Worm (Caenorhabditis elegans) whole organism, L3 larva: ENCODE measurements around the gene abch-1.

Experiments used
- ZK546.5 ChIP-seq: sonication (generic microtip); optimal IDR thresholded peaks from 2 replicates; lab custom pipeline; 2017; ENCODE audit warnings: missing biosample characterization, missing genetic modification characterization
- ceh-16 ChIP-seq: sonication (generic microtip); optimal IDR thresholded peaks from 2 replicates; lab custom pipeline; 2017; ENCODE audit warnings: missing biosample characterization, missing genetic modification characterization
- nhr-11 ChIP-seq: fragments of 150-350 bp; optimal IDR thresholded peaks from 2 replicates; lab custom pipeline; 2014; ENCODE audit warnings: missing biosample characterization, missing genetic modification characterization
- nhr-12 ChIP-seq: fragments of 150-350 bp; optimal IDR thresholded peaks from 2 replicates; lab custom pipeline; 2014; ENCODE audit warnings: missing biosample characterization, missing genetic modification characterization
- nhr-25 ChIP-seq: sonication (generic microtip); optimal IDR thresholded peaks from 2 replicates; lab custom pipeline; 2017; ENCODE audit warnings: missing biosample characterization, missing genetic modification characterization
- snpc-4 ChIP-seq: fragments of 150-350 bp; optimal IDR thresholded peaks from 2 replicates; lab custom pipeline; 2014; ENCODE audit warnings: missing biosample characterization, missing genetic modification characterization
- unc-62 ChIP-seq: fragments of 150-350 bp; sonication (generic microtip); optimal IDR thresholded peaks from 4 replicates; lab custom pipeline; 2014; ENCODE audit warnings: missing biosample characterization, missing genetic modification reagents, missing genetic modification characterization
- zag-1 ChIP-seq: fragments of 150-350 bp; optimal IDR thresholded peaks from 2 replicates; lab custom pipeline; 2014; ENCODE audit warnings: missing biosample characterization, missing genetic modification characterization

- TF ChIP-seq ZK546.5 (tag; lab: Kevin White, UChicago) (no peak), nhr-12 (tag; lab: Kevin White, UChicago) (no peak), snpc-4 (tag; lab: Kevin White, UChicago) (no peak), nhr-11 (tag; lab: Kevin White, UChicago) (no peak), nhr-25 (tag; lab: Kevin White, UChicago) (no peak), zag-1 (no peak), ceh-16 (no peak), unc-62 (GFP tag; lab: Kevin White, UChicago) (no peak)
Observed at ce11 chrII:6491187-6491586, 40.2 kb downstream of the abch-1 start.
